Fruit fly (Drosophila melanogaster): ENCODE data around the gene Or13a.
A peak's percentile ranks its signal among the peaks of the same experiment; 100 is the strongest.

Or13a gene

dm6 chrX:15940105-15940955 lies 33.9 kb upstream of the Or13a start, which contains the start of gene Stim:
Gene Stim, minus strand, starts transcription at chrX:15940451.
- TF ChIP-seq Eip74EF (GFP tag; optimal IDR thresholded peaks at IDR 0.05), result peak in 1 of 2 experiments; percentile 8
- TF ChIP-seq CG9797 (GFP tag; optimal IDR thresholded peaks at IDR 0.05), result peak; percentile 17
- peak in 1 of 2 experiments; percentile 45 for TF ChIP-seq Dfd (GFP tag; optimal IDR thresholded peaks at IDR 0.05)
- no peak for TF ChIP-seq CrebB (tag; optimal IDR thresholded peaks at IDR 0.05)
- TF ChIP-seq tin (GFP tag; optimal IDR thresholded peaks at IDR 0.05), result no peak
- no peak for TF ChIP-seq CG7987 (GFP tag; optimal IDR thresholded peaks at IDR 0.05)
- no peak for TF ChIP-seq CG15479 (GFP tag; optimal IDR thresholded peaks at IDR 0.05)
- TF ChIP-seq zen (tag; optimal IDR thresholded peaks at IDR 0.05), result no peak
- no peak for TF ChIP-seq E2f2 (GFP tag; IDR thresholded peaks at IDR 0.05)
- TF ChIP-seq MESR4 (GFP tag; optimal IDR thresholded peaks at IDR 0.05), result peak; percentile 58
- TF ChIP-seq Dref (GFP tag; IDR thresholded peaks at IDR 0.05), result peak; percentile 41; the same call in 1 of the 2 replicates
- TF ChIP-seq chn (GFP tag; optimal IDR thresholded peaks at IDR 0.05), result no peak
- TF ChIP-seq CG1603 (tag; optimal IDR thresholded peaks at IDR 0.05), result peak; percentile 70
- no peak for TF ChIP-seq Trl (optimal IDR thresholded peaks at IDR 0.05)
- no peak for TF ChIP-seq Trl (GFP tag; optimal IDR thresholded peaks at IDR 0.05)
- TF ChIP-seq lola (GFP tag; optimal IDR thresholded peaks at IDR 0.05), result peak in 1 of 3 experiments; percentile 70
- TF ChIP-seq CG17361 (GFP tag; IDR thresholded peaks at IDR 0.05), result 0 out of 3 replicates have a peak, but pooled peaks have one; percentile 35
- peak; percentile 33 for TF ChIP-seq CG15514 (GFP tag; optimal IDR thresholded peaks at IDR 0.05)
- peak; percentile 57 for TF ChIP-seq gfzf (GFP tag; optimal IDR thresholded peaks at IDR 0.05)
- TF ChIP-seq CG4282 (GFP tag; optimal IDR thresholded peaks at IDR 0.05), result no peak
- no peak for TF ChIP-seq peb (GFP tag; IDR thresholded peaks at IDR 0.05)
- peak; percentile 67 for TF ChIP-seq CG4617 (GFP tag; optimal IDR thresholded peaks at IDR 0.05; ENCODE audit: borderline replicate concordance)
- TF ChIP-seq Dip3 (GFP tag; optimal IDR thresholded peaks at IDR 0.05), result no peak
- TF ChIP-seq MBD-R2 (GFP tag; IDR thresholded peaks at IDR 0.05), result peak; percentile 11; the same call in 1 of the 2 replicates
- TF ChIP-seq CG14710 (tag; optimal IDR thresholded peaks at IDR 0.05), result peak; percentile 23
- TF ChIP-seq Hmr (GFP tag; optimal IDR thresholded peaks at IDR 0.05), result no peak
- peak; percentile 65 for TF ChIP-seq CG17802 (tag; optimal IDR thresholded peaks at IDR 0.05)
- peak; percentile 42 for TF ChIP-seq pzg (GFP tag; optimal IDR thresholded peaks at IDR 0.05)
- TF ChIP-seq ssp (GFP tag; IDR thresholded peaks at IDR 0.05), result peak; percentile 89
- no peak for TF ChIP-seq Blimp-1 (GFP tag; optimal IDR thresholded peaks at IDR 0.05)
- no peak for TF ChIP-seq Stat92E (GFP tag; optimal IDR thresholded peaks at IDR 0.05)
- peak; percentile 95 for TF ChIP-seq CG30020 (tag; optimal IDR thresholded peaks at IDR 0.05)
- TF ChIP-seq jumu (GFP tag; optimal IDR thresholded peaks at IDR 0.05), result no peak
- peak; percentile 20 for TF ChIP-seq nerfin-1 (tag; optimal IDR thresholded peaks at IDR 0.05)
- TF ChIP-seq sens (GFP tag), result peak; percentile 1
- TF ChIP-seq CG13287 (GFP tag; IDR thresholded peaks at IDR 0.05; ENCODE audit: partially characterized antibody), result no peak
- TF ChIP-seq nmo (GFP tag; optimal IDR thresholded peaks at IDR 0.05), result peak; percentile 15
- TF ChIP-seq CG10979 (tag; optimal IDR thresholded peaks at IDR 0.05), result peak; percentile 0
- TF ChIP-seq Pdp1 (GFP tag; optimal IDR thresholded peaks at IDR 0.05), result peak in 1 of 2 experiments; percentile 21
- peak; percentile 89 for TF ChIP-seq CG7357 (GFP tag; IDR thresholded peaks at IDR 0.05)
- no peak for TF ChIP-seq CG13123 (GFP tag; optimal IDR thresholded peaks at IDR 0.05)
- peak; percentile 79 for TF ChIP-seq her (GFP tag; optimal IDR thresholded peaks at IDR 0.05)
- TF ChIP-seq BEAF-32 (GFP tag; optimal IDR thresholded peaks at IDR 0.05), result peak; percentile 30

Measured in whole organism, embryonic.